Worm (Caenorhabditis elegans) whole organism, mixed stage, embryonic: ENCODE results near the gene B0001.4.
A peak's percentile ranks its signal among the peaks of the same experiment; 100 is the strongest.

Experiments used
- M03D4.4 ChIP-seq: sonication (generic microtip); optimal IDR thresholded peaks from 2 replicates; lab custom pipeline; 2017; ENCODE audit warnings: mild to moderate bottlenecking, missing genetic modification characterization, missing compliant biosample characterization
- bed-3 ChIP-seq: fragments of 200-800 bp; sonication (Bioruptor generic); optimal IDR thresholded peaks from 3 replicates; lab custom pipeline; 2018; ENCODE audit warnings: mild to moderate bottlenecking, missing genetic modification characterization, moderate library complexity, missing compliant biosample characterization
- blmp-1 ChIP-seq: fragments of 150-350 bp; optimal IDR thresholded peaks from 2 replicates; lab custom pipeline; 2014; ENCODE audit warnings: missing biosample characterization, missing genetic modification characterization
- ceh-39 ChIP-seq: fragments of 150-350 bp; optimal IDR thresholded peaks from 2 replicates; lab custom pipeline; 2014; ENCODE audit warnings: missing biosample characterization, missing genetic modification characterization
- ceh-43 ChIP-seq: fragments of 200-800 bp; sonication (Bioruptor generic); optimal IDR thresholded peaks from 2 replicates; lab custom pipeline; 2018; ENCODE audit warnings: mild to moderate bottlenecking, missing genetic modification characterization, moderate library complexity, missing compliant biosample characterization
- ceh-83 ChIP-seq: fragments of 200-800 bp; sonication (Bioruptor generic); optimal IDR thresholded peaks from 2 replicates; lab custom pipeline; 2018; ENCODE audit warnings: mild to moderate bottlenecking, missing genetic modification characterization, missing compliant biosample characterization
- ces-1 ChIP-seq: fragments of 150-350 bp; optimal IDR thresholded peaks from 2 replicates; lab custom pipeline; 2014; ENCODE audit warnings: missing biosample characterization, missing genetic modification reagents, missing genetic modification characterization
- cnd-1 ChIP-seq: fragments of 200-800 bp; sonication (Bioruptor generic); optimal IDR thresholded peaks from 2 replicates; lab custom pipeline; 2018; ENCODE audit warnings: mild to moderate bottlenecking, missing genetic modification characterization, missing compliant biosample characterization
- drap-1 ChIP-seq: fragments of 200-800 bp; sonication (Bioruptor generic); optimal IDR thresholded peaks from 3 replicates; lab custom pipeline; 2018; ENCODE audit warnings: mild to moderate bottlenecking, missing genetic modification characterization, missing compliant biosample characterization
- elt-1 ChIP-seq: sonication (generic microtip); optimal IDR thresholded peaks from 2 replicates; lab custom pipeline; 2017; ENCODE audit warnings: missing genetic modification characterization, mild to moderate bottlenecking, missing compliant biosample characterization, antibody characterized with exemption, moderate library complexity, borderline replicate concordance; ENCODE audit not compliant: insufficient read depth
- elt-3 ChIP-seq: fragments of 150-350 bp; optimal IDR thresholded peaks from 2 replicates; lab custom pipeline; 2014; ENCODE audit warnings: missing biosample characterization, missing genetic modification characterization
- flh-1 ChIP-seq: fragments of 200-800 bp; sonication (Bioruptor generic); optimal IDR thresholded peaks from 2 replicates; lab custom pipeline; 2018; ENCODE audit warnings: mild to moderate bottlenecking, missing genetic modification characterization, moderate library complexity, missing compliant biosample characterization
- ham-2 ChIP-seq: fragments of 200-800 bp; sonication (Bioruptor generic); optimal IDR thresholded peaks from 2 replicates; lab custom pipeline; 2018; ENCODE audit warnings: mild to moderate bottlenecking, missing genetic modification characterization, missing compliant biosample characterization
- lin-13 ChIP-seq: fragments of 150-350 bp; optimal IDR thresholded peaks from 2 replicates; lab custom pipeline; 2014; ENCODE audit warnings: missing biosample characterization, missing genetic modification characterization
- lin-32 ChIP-seq: fragments of 200-800 bp; sonication (Bioruptor generic); optimal IDR thresholded peaks from 2 replicates; lab custom pipeline; 2018; ENCODE audit warnings: mild to moderate bottlenecking, missing genetic modification characterization, missing compliant biosample characterization
- lsy-2 ChIP-seq: fragments of 150-350 bp; optimal IDR thresholded peaks from 2 replicates; lab custom pipeline; 2014; ENCODE audit warnings: missing biosample characterization, missing genetic modification characterization
- mab-5 ChIP-seq: fragments of 150-350 bp; optimal IDR thresholded peaks from 2 replicates; lab custom pipeline; 2014; ENCODE audit warnings: missing biosample characterization, missing genetic modification characterization
- mep-1 ChIP-seq: fragments of 150-350 bp; optimal IDR thresholded peaks from 2 replicates; lab custom pipeline; 2017; ENCODE audit warnings: missing biosample characterization, missing genetic modification reagents, missing genetic modification characterization, inconsistent platforms
- mls-2 ChIP-seq: sonication (generic microtip); optimal IDR thresholded peaks from 2 replicates; lab custom pipeline; 2016; ENCODE audit warnings: mild to moderate bottlenecking, missing genetic modification characterization, moderate library complexity, missing compliant biosample characterization
- nhr-2 ChIP-seq: fragments of 150-350 bp; optimal IDR thresholded peaks from 2 replicates; lab custom pipeline; 2014; ENCODE audit warnings: missing biosample characterization, missing genetic modification characterization
- nhr-237 ChIP-seq: fragments of 150-350 bp; optimal IDR thresholded peaks from 2 replicates; lab custom pipeline; 2014; ENCODE audit warnings: missing biosample characterization, missing genetic modification characterization
- nhr-28 ChIP-seq: fragments of 150-350 bp; optimal IDR thresholded peaks from 2 replicates; lab custom pipeline; 2014; ENCODE audit warnings: missing biosample characterization, missing genetic modification characterization
- nhr-76 ChIP-seq: sonication (generic microtip); optimal IDR thresholded peaks from 2 replicates; lab custom pipeline; 2017; ENCODE audit warnings: missing biosample characterization, missing genetic modification characterization
- pha-4 ChIP-seq: fragments of 150-350 bp; optimal IDR thresholded peaks from 2 replicates; lab custom pipeline; 2018; ENCODE audit warnings: missing biosample characterization, missing genetic modification reagents, missing genetic modification characterization
- sem-2 ChIP-seq: fragments of 200-800 bp; sonication (Bioruptor generic); optimal IDR thresholded peaks from 2 replicates; lab custom pipeline; 2018; ENCODE audit warnings: mild to moderate bottlenecking, missing genetic modification characterization, missing compliant biosample characterization
- snpc-4 ChIP-seq: fragments of 150-350 bp; optimal IDR thresholded peaks from 2 replicates; lab custom pipeline; 2014; ENCODE audit warnings: missing biosample characterization, missing genetic modification characterization
- tbx-8 ChIP-seq: fragments of 200-800 bp; sonication (Bioruptor generic); optimal IDR thresholded peaks from 2 replicates; lab custom pipeline; 2018; ENCODE audit warnings: mild to moderate bottlenecking, missing genetic modification characterization, moderate library complexity, missing compliant biosample characterization
- unc-120 ChIP-seq: sonication (generic microtip); optimal IDR thresholded peaks from 2 replicates; lab custom pipeline; 2017; ENCODE audit warnings: missing genetic modification characterization, missing compliant biosample characterization; ENCODE audit not compliant: poor library complexity, severe bottlenecking
- unc-39 ChIP-seq: fragments of 150-350 bp; optimal IDR thresholded peaks from 2 replicates; lab custom pipeline; 2014; ENCODE audit warnings: missing biosample characterization, missing genetic modification characterization
- zip-8 ChIP-seq: fragments of 150-350 bp; optimal IDR thresholded peaks from 2 replicates; lab custom pipeline; 2014; ENCODE audit warnings: missing biosample characterization, missing genetic modification characterization

B0001.4 gene

ce11 chrIV:12128708-12129107, 9.3 kb downstream of the B0001.4 start:
- TF ChIP-seq bed-3 (GFP tag; lab: Kevin White, UChicago) (no peak), mab-5 (no peak), ceh-83 (GFP tag; lab: Kevin White, UChicago) (no peak), nhr-2 (no peak), sem-2 (GFP tag; lab: Kevin White, UChicago) (no peak), elt-3 (tag; lab: Kevin White, UChicago) (no peak), flh-1 (GFP tag; lab: Kevin White, UChicago) (no peak)
- TF ChIP-seq, all 35 proteins: peak for 0

ce11 chrIV:12127838-12128237, 10.2 kb downstream of the B0001.4 start:
- TF ChIP-seq lsy-2 = peak; percentile 6
- no peak for TF ChIP-seq drap-1 (GFP tag; lab: Kevin White, UChicago)

DNA sequence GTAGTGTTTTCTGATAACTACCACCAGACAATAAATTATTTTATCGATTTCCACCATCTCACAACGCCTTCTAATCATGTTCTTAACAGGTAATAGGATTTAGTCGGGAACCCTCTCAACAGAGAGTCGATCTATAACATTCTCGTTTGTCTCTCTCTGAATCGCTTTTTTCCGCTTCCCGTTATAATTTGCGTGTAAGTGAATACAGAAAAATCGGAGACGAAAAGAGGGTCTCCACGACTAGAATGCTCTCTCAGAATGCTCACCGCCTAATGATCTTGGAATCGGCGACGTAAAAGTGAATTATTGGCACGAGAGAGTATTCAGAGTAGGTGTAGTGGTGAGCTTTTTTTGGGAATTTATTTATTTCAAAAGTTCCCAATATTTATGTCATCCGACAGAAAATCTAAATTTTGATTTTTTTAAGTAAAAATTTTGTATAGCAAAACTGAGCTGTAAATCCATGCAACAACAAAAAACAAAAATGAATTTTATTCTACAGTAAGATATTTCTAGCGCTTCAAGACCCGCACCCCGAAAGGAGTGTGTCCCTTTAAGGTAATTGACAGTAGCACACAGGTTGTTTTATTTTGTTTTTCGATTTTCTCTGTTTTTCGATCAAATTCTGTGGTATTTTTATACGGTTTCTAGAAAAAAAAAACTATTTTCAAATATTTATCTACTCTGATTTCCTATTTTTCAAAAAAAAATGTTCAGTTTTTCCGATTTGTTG, 11.1 kb downstream of the B0001.4 start:
- TF ChIP-seq M03D4.4 (tag; lab: Kevin White, UChicago) (no peak), ceh-43 (GFP tag; lab: Kevin White, UChicago) (no peak), ces-1 (GFP tag; lab: Kevin White, UChicago) (peak; percentile 89), flh-1 (GFP tag; lab: Kevin White, UChicago) (no peak)

DNA sequence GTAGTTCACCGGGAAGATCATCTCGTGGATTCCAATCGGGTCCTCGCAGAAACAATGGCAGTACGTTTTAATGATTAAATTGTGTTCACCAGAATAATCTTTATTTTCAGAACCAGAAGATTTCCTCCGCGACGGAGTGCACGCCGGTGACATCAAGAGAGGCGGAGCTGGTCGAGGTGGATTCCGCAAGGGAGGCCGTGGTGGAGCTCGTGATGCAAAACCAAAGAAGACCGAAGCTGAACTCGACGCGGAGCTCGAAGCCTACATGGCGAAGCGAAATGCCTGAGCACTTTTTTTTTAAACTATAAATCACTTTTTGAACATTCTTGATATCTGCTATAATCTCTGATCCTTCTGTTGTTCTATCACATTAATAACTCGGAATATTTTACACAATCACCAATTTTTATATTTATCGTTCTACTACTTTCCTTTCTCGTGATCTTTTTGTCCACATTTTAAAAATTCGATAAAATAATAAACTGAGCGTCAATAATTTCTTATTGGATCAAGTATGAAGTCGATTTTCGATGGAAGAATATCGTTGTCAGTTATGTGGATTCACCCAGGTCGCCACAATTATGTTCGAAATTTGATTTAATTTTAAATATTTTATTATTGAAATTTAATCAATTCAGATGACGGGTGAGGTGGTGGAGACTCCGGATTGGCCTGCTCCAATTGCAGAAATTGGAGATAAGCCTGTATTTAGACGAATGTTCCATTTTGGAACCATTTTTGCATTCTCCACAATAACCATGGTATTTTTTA, 13.5 kb downstream of the B0001.4 start, which contains the start of gene dhhc-6:
TSS of gene dhhc-6 (plus strand) at position 639 of the 771 bp plus-strand sequence.
- no peak for TF ChIP-seq nhr-76
- no peak for TF ChIP-seq ham-2 (GFP tag; lab: Kevin White, UChicago)
- TF ChIP-seq elt-1 (tag; lab: Kevin White, UChicago) = no peak
- TF ChIP-seq mls-2 = no peak
- no peak for TF ChIP-seq cnd-1
- TF ChIP-seq drap-1 (GFP tag; lab: Kevin White, UChicago) = no peak
- no peak for TF ChIP-seq blmp-1 (tag; lab: Kevin White, UChicago)
- TF ChIP-seq lin-32 (GFP tag; lab: Kevin White, UChicago) = no peak
- TF ChIP-seq mep-1 = no peak
- TF ChIP-seq zip-8 (tag; lab: Kevin White, UChicago) = no peak
- no peak for TF ChIP-seq elt-3 (tag; lab: Kevin White, UChicago)

- TF ChIP-seq elt-1 (tag; lab: Kevin White, UChicago) (no peak), blmp-1 (tag; lab: Kevin White, UChicago) (no peak), mep-1 (peak; percentile 43), ham-2 (GFP tag; lab: Kevin White, UChicago) (no peak), lin-13 (tag; lab: Kevin White, UChicago) (no peak), ceh-43 (GFP tag; lab: Kevin White, UChicago) (no peak), nhr-2 (no peak), ces-1 (GFP tag; lab: Kevin White, UChicago) (peak; percentile 53), lsy-2 (no peak), nhr-237 (tag; lab: Kevin White, UChicago) (no peak), ceh-39 (tag; lab: Kevin White, UChicago) (peak; percentile 49), unc-120 (tag; lab: Kevin White, UChicago) (peak; percentile 57), mls-2 (no peak)
Measured at ce11 chrIV:12122874-12123664, 14.9 kb downstream of the B0001.4 start, which contains the start of gene aly-3. aly-3 (plus strand) TSS chrIV:12123282.

DNA sequence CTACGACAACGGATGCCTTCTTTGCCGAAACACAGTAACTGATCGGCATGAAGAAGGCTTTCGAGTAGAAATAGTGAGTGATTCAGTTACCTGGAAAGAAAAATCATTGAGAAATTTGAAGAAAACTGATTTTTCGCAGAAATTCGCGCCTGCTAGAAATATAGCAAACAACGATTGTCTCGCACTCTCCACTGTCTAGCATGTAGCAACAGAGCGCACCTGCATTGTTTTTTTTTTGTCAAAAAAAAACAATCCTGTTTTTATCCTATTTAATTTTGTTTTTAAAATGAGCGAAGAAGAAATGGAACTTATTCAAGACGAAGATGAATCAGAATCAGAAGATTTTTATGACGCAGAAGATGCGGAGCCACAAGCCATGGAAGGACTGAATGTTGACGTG, 16.9 kb downstream of the B0001.4 start, which contains the start of the genes ddb-1 and M18.6:
TSS of gene ddb-1 (minus strand) at position 90 of the 400 bp plus-strand sequence.
TSS of gene M18.6 (plus strand) at position 235 of the 400 bp plus-strand sequence.
- TF ChIP-seq ham-2 (GFP tag; lab: Kevin White, UChicago) (peak; percentile 18), M03D4.4 (tag; lab: Kevin White, UChicago) (no peak), pha-4 (tag; lab: Kevin White, UChicago) (peak; percentile 44), lsy-2 (peak; percentile 43), ceh-43 (GFP tag; lab: Kevin White, UChicago) (no peak), snpc-4 (tag; lab: Kevin White, UChicago) (no peak), ces-1 (GFP tag; lab: Kevin White, UChicago) (peak; percentile 24), drap-1 (GFP tag; lab: Kevin White, UChicago) (no peak), mab-5 (no peak), nhr-28 (no peak), mep-1 (peak; percentile 40), unc-39 (tag; lab: Kevin White, UChicago) (no peak), lin-32 (GFP tag; lab: Kevin White, UChicago) (no peak), tbx-8 (GFP tag; lab: Kevin White, UChicago) (no peak)
